Fruit fly (Drosophila melanogaster): ENCODE results near the gene Pink1.

DNA sequence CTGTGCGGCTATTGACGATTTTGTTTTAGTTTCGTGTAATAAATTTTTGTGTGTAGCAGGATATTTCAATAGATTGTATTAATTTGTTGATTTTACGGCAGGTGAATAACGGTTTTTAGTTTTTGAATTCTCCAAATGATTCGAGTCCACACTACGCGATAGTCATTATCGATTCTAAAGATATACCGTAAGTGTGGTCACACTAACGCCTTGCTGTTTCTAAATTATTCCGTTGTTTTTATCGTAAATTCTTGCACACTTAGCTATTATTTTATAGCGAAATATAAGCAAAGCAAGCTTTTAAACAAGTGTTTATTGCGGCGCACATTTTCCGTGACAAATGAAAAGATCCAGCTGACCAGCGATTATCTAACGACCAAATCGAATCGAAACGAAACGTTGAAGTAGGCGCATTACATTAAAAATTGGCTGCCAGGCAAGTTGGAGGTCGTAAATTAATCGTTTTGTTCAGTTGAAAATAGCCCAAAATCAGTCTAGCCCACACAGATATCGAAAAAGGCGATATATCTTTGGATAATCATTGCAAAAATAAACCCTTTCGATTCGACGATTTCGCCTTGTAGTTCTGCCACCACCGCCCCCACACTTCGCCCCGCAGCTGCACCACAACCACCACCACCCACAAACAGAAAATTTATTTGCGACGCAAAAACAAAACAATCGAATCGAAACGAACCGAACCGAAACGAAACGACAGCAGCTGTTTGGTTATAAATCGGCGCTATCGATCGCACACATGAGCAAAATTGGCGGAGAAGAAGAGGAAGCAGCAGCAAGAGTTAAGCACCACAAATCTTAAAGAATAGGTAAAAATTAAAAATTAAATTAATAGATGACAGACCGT is at the start of gene Pink1:
- TF ChIP-seq EcR (GFP tag; optimal IDR thresholded peaks at IDR 0.05) (no peak), D1 (tag; optimal IDR thresholded peaks at IDR 0.05) (no peak), CG17806 (tag; optimal IDR thresholded peaks at IDR 0.05) (no peak), CG9948 (tag; optimal IDR thresholded peaks at IDR 0.05) (no peak), CG4496 (GFP tag; IDR thresholded peaks at IDR 0.05) (no peak), CG13204 (GFP tag; optimal IDR thresholded peaks at IDR 0.05) (no peak), Pif1B (GFP tag; optimal IDR thresholded peaks at IDR 0.05) (no peak)
